Fruit fly (Drosophila melanogaster) whole organism, pupa: ENCODE measurements around the gene CG15042.

Source experiments
- CG10348 ChIP-seq: fragments of 200-800 bp; sonication (Bioruptor generic); IDR thresholded peaks from 2 replicates; pipeline ENCODE4 v1.3.6; 2022; ENCODE audit warnings: missing biosample characterization, missing genetic modification characterization
- CG12605 ChIP-seq: fragments of 200-800 bp; sonication (Bioruptor generic); IDR thresholded peaks from 2 replicates; pipeline ENCODE4 v1.3.6; 2022; ENCODE audit warnings: missing biosample characterization, missing genetic modification characterization
- CG13204 ChIP-seq: fragments of 200-800 bp; sonication (Bioruptor generic); optimal IDR thresholded peaks from 2 replicates; lab custom pipeline; 2018; ENCODE audit warnings: missing biosample characterization, mild to moderate bottlenecking, missing genetic modification characterization, moderate library complexity
- CG14655 ChIP-seq: fragments of 200-800 bp; sonication (Bioruptor generic); optimal IDR thresholded peaks from 3 replicates; lab custom pipeline; 2017; ENCODE audit warnings: mild to moderate bottlenecking, missing biosample characterization, missing genetic modification reagents, missing genetic modification characterization
- CG15710 ChIP-seq: fragments of 200-800 bp; sonication (Bioruptor generic); optimal IDR thresholded peaks from 2 replicates; lab custom pipeline; 2018; ENCODE audit warnings: missing biosample characterization, mild to moderate bottlenecking, missing genetic modification characterization, moderate library complexity
- CG17806 ChIP-seq: fragments of 200-800 bp; sonication (Bioruptor generic); optimal IDR thresholded peaks from 2 replicates; lab custom pipeline; 2018; ENCODE audit warnings: missing biosample characterization, mild to moderate bottlenecking, missing genetic modification characterization, moderate library complexity
- CG32121 ChIP-seq: fragments of 200-800 bp; sonication (Bioruptor generic); IDR thresholded peaks from 2 replicates; pipeline ENCODE4 v1.3.6; 2022; ENCODE audit warnings: missing biosample characterization, missing genetic modification characterization
- CG34367 ChIP-seq: fragments of 200-800 bp; sonication (Bioruptor generic); optimal IDR thresholded peaks from 2 replicates; lab custom pipeline; 2018; ENCODE audit warnings: missing biosample characterization, mild to moderate bottlenecking, missing genetic modification characterization
- CG4496 ChIP-seq: fragments of 200-800 bp; sonication (Bioruptor generic); IDR thresholded peaks from 3 replicates; pipeline ENCODE4 v1.3.6; 2022; ENCODE audit warnings: missing biosample characterization, missing genetic modification characterization
- CG8159 ChIP-seq: fragments of 200-800 bp; sonication (Bioruptor generic); optimal IDR thresholded peaks from 3 replicates; lab custom pipeline; 2018; ENCODE audit warnings: missing biosample characterization, mild to moderate bottlenecking, missing genetic modification characterization, moderate library complexity
- CG8301 ChIP-seq: fragments of 200-800 bp; sonication (Bioruptor generic); optimal IDR thresholded peaks from 2 replicates; lab custom pipeline; 2018; ENCODE audit warnings: missing biosample characterization, mild to moderate bottlenecking, missing genetic modification characterization
- CG9948 ChIP-seq: fragments of 200-800 bp; sonication (Bioruptor generic); optimal IDR thresholded peaks from 2 replicates; lab custom pipeline; 2018; ENCODE audit warnings: missing biosample characterization, mild to moderate bottlenecking, missing genetic modification characterization, moderate library complexity
- D1 ChIP-seq: fragments of 200-800 bp; sonication (Bioruptor generic); optimal IDR thresholded peaks from 2 replicates; lab custom pipeline; 2018; ENCODE audit warnings: missing biosample characterization, mild to moderate bottlenecking, missing genetic modification characterization, moderate library complexity
- EcR ChIP-seq: fragments of 200-800 bp; sonication (Bioruptor generic); optimal IDR thresholded peaks from 3 replicates; lab custom pipeline; 2019; ENCODE audit warnings: missing biosample characterization, missing genetic modification characterization, mild to moderate bottlenecking, moderate library complexity, missing genetic modification reagents
- Ets98B ChIP-seq: fragments of 200-800 bp; sonication (Bioruptor generic); IDR thresholded peaks from 2 replicates; pipeline ENCODE4 v1.3.6; 2022; ENCODE audit warnings: missing biosample characterization, missing genetic modification characterization
- Pif1A ChIP-seq: fragments of 200-800 bp; sonication (Bioruptor generic); optimal IDR thresholded peaks from 3 replicates; lab custom pipeline; 2016; ENCODE audit warnings: missing biosample characterization, missing genetic modification characterization
- Pif1B ChIP-seq: fragments of 200-800 bp; sonication (Bioruptor generic); optimal IDR thresholded peaks from 3 replicates; lab custom pipeline; 2016; ENCODE audit warnings: missing biosample characterization, missing genetic modification characterization
- Snoo ChIP-seq: fragments of 200-800 bp; sonication (Bioruptor generic); optimal IDR thresholded peaks from 3 replicates; lab custom pipeline; 2017; ENCODE audit warnings: missing biosample characterization, mild to moderate bottlenecking, missing genetic modification characterization, inconsistent platforms
- fd96Ca ChIP-seq: fragments of 200-800 bp; sonication (Bioruptor generic); IDR thresholded peaks from 3 replicates; pipeline ENCODE4 v1.3.6; 2022; ENCODE audit warnings: missing biosample characterization, missing genetic modification characterization
- gl ChIP-seq: fragments of 200-800 bp; sonication (Bioruptor generic); optimal IDR thresholded peaks from 2 replicates; lab custom pipeline; 2018; ENCODE audit warnings: missing biosample characterization, mild to moderate bottlenecking, missing genetic modification characterization
- rn ChIP-seq: fragments of 200-800 bp; sonication (Bioruptor generic); IDR thresholded peaks from 2 replicates; pipeline ENCODE4 v1.3.6; 2022; ENCODE audit warnings: missing biosample characterization, missing genetic modification characterization

The CG15042 gene

dm6 chrX:18528166-18528733, at the start of gene CG15042, which contains the start of gene CG15047:
CG15042 (minus strand) TSS chrX:18528266.
CG15047 (plus strand) TSS chrX:18528683.
- TF ChIP-seq CG34367 (tag; lab: Kevin White, UChicago): no peak

- no peak for TF ChIP-seq D1 (tag; lab: Kevin White, UChicago)
- TF ChIP-seq gl (tag; lab: Kevin White, UChicago): no peak
- TF ChIP-seq Pif1A (GFP tag; lab: Kevin White, UChicago): no peak
- TF ChIP-seq fd96Ca (GFP tag; lab: Robert Waterston, UW): no peak
- TF ChIP-seq CG10348 (GFP tag; lab: Robert Waterston, UW): no peak
- TF ChIP-seq Snoo (tag; lab: Kevin White, UChicago): no peak
- TF ChIP-seq CG32121 (GFP tag; lab: Robert Waterston, UW): no peak
- no peak for TF ChIP-seq EcR (GFP tag; lab: Kevin White, UChicago)
- TF ChIP-seq CG8301 (tag; lab: Kevin White, UChicago): no peak
- no peak for TF ChIP-seq rn (GFP tag; lab: Robert Waterston, UW)
- TF ChIP-seq CG14655 (GFP tag; lab: Kevin White, UChicago): no peak
- no peak for TF ChIP-seq Pif1B (GFP tag; lab: Kevin White, UChicago)
- no peak for TF ChIP-seq CG15710 (tag; lab: Kevin White, UChicago)
- TF ChIP-seq CG4496 (GFP tag; lab: Robert Waterston, UW): no peak
Measured at dm6 chrX:18575151-18575550, 47.1 kb upstream of the CG15042 start.

dm6 chrX:18565630-18566319, 37.7 kb upstream of the CG15042 start:
- TF ChIP-seq Pif1B (GFP tag; lab: Kevin White, UChicago) (peak; percentile 44), CG14655 (GFP tag; lab: Kevin White, UChicago) (peak; percentile 27), CG8301 (tag; lab: Kevin White, UChicago) (peak; percentile 13), Ets98B (GFP tag; lab: Robert Waterston, UW) (peak; percentile 30; the same call in 1 of the 2 replicates), Pif1A (GFP tag; lab: Kevin White, UChicago) (peak; percentile 24), CG4496 (GFP tag; lab: Robert Waterston, UW) (peak; percentile 70; the same call in 2 of the 3 replicates), CG17806 (tag; lab: Kevin White, UChicago) (peak; percentile 22), CG8159 (tag; lab: Kevin White, UChicago) (peak; percentile 7), CG32121 (GFP tag; lab: Robert Waterston, UW) (no peak; the same call in 1 of the 2 replicates), D1 (tag; lab: Kevin White, UChicago) (no peak), gl (tag; lab: Kevin White, UChicago) (no peak)

- no peak for TF ChIP-seq CG10348 (GFP tag; lab: Robert Waterston, UW)
- no peak for TF ChIP-seq CG12605 (GFP tag; lab: Robert Waterston, UW)
- TF ChIP-seq gl (tag; lab: Kevin White, UChicago): no peak
- no peak for TF ChIP-seq rn (GFP tag; lab: Robert Waterston, UW)
- TF ChIP-seq CG15710 (tag; lab: Kevin White, UChicago): peak; percentile 1
- TF ChIP-seq CG14655 (GFP tag; lab: Kevin White, UChicago): peak; percentile 33
- TF ChIP-seq Pif1B (GFP tag; lab: Kevin White, UChicago): no peak
- no peak for TF ChIP-seq Snoo (tag; lab: Kevin White, UChicago)
- no peak for TF ChIP-seq CG34367 (tag; lab: Kevin White, UChicago)
- TF ChIP-seq CG32121 (GFP tag; lab: Robert Waterston, UW): peak; percentile 52; the same call in 1 of the 2 replicates
- TF ChIP-seq Ets98B (GFP tag; lab: Robert Waterston, UW): peak; percentile 47
- peak; percentile 19 for TF ChIP-seq Pif1A (GFP tag; lab: Kevin White, UChicago)
- no peak for TF ChIP-seq D1 (tag; lab: Kevin White, UChicago)
- TF ChIP-seq EcR (GFP tag; lab: Kevin White, UChicago): no peak
- no peak for TF ChIP-seq CG13204 (GFP tag; lab: Kevin White, UChicago)
- TF ChIP-seq CG17806 (tag; lab: Kevin White, UChicago): no peak
- peak; percentile 17 for TF ChIP-seq CG8301 (tag; lab: Kevin White, UChicago)
- TF ChIP-seq CG8159 (tag; lab: Kevin White, UChicago): peak; percentile 6
- TF ChIP-seq CG9948 (tag; lab: Kevin White, UChicago): no peak
- no peak for TF ChIP-seq fd96Ca (GFP tag; lab: Robert Waterston, UW)
- TF ChIP-seq CG4496 (GFP tag; lab: Robert Waterston, UW): peak; percentile 61; the same call in 2 of the 3 replicates
Measured at dm6 chrX:18564984-18565383, 36.9 kb upstream of the CG15042 start.

dm6 chrX:18560584-18560983, 32.5 kb upstream of the CG15042 start:
- TF ChIP-seq Snoo (tag; lab: Kevin White, UChicago): no peak
- TF ChIP-seq Pif1A (GFP tag; lab: Kevin White, UChicago): no peak
- TF ChIP-seq rn (GFP tag; lab: Robert Waterston, UW): no peak
- no peak for TF ChIP-seq CG17806 (tag; lab: Kevin White, UChicago)
- no peak for TF ChIP-seq CG34367 (tag; lab: Kevin White, UChicago)
- TF ChIP-seq EcR (GFP tag; lab: Kevin White, UChicago): no peak
- TF ChIP-seq CG15710 (tag; lab: Kevin White, UChicago): no peak
- no peak for TF ChIP-seq CG8301 (tag; lab: Kevin White, UChicago)
- TF ChIP-seq CG8159 (tag; lab: Kevin White, UChicago): no peak
- TF ChIP-seq CG32121 (GFP tag; lab: Robert Waterston, UW): no peak
- no peak for TF ChIP-seq CG4496 (GFP tag; lab: Robert Waterston, UW)
- no peak for TF ChIP-seq Pif1B (GFP tag; lab: Kevin White, UChicago)
- no peak for TF ChIP-seq CG9948 (tag; lab: Kevin White, UChicago)
- no peak for TF ChIP-seq CG10348 (GFP tag; lab: Robert Waterston, UW)
- no peak for TF ChIP-seq CG13204 (GFP tag; lab: Kevin White, UChicago)
- TF ChIP-seq gl (tag; lab: Kevin White, UChicago): no peak
- no peak for TF ChIP-seq CG14655 (GFP tag; lab: Kevin White, UChicago)
- TF ChIP-seq, all 21 proteins: peak for 0
